Fruit fly (Drosophila melanogaster) Kc167 (cell line): Measurements from ENCODE around the gene CG10555.

Experiments used
- Myc ChIP-seq: fragments of >200 bp; optimal IDR thresholded peaks from 2 replicates; lab custom pipeline; 2017; ENCODE audit warnings: missing external identifiers
- h ChIP-seq: fragments of >200 bp; optimal IDR thresholded peaks from 3 replicates; lab custom pipeline; 2018; ENCODE audit warnings: missing external identifiers
- psq ChIP-seq: fragments of >200 bp; optimal IDR thresholded peaks from 2 replicates; lab custom pipeline; 2017; ENCODE audit warnings: missing external identifiers

dm6 chrX:8433709-8434108 lies 35.0 kb downstream of the CG10555 start, which contains the start of gene CG32712:
- TF ChIP-seq h (lab: Kevin White, UChicago) = no peak
- no peak for TF ChIP-seq Myc (lab: Kevin White, UChicago)
- TF ChIP-seq psq (lab: Kevin White, UChicago) = no peak
